Worm (Caenorhabditis elegans) whole organism, L3 larva: Measurements from ENCODE around the gene F47D12.3.

Source experiments
- aly-2 ChIP-seq: fragments of 150-350 bp; optimal IDR thresholded peaks from 2 replicates; lab custom pipeline; 2014; ENCODE audit warnings: missing biosample characterization, missing genetic modification characterization
- ceh-82 ChIP-seq: fragments of 150-350 bp; optimal IDR thresholded peaks from 2 replicates; lab custom pipeline; 2014; ENCODE audit warnings: missing biosample characterization, missing genetic modification characterization
- elt-1 ChIP-seq: fragments of 150-350 bp; optimal IDR thresholded peaks from 2 replicates; lab custom pipeline; 2014; ENCODE audit warnings: missing biosample characterization, missing genetic modification characterization
- fkh-10 ChIP-seq: sonication (generic microtip); optimal IDR thresholded peaks from 2 replicates; lab custom pipeline; 2017; ENCODE audit warnings: missing biosample characterization, missing genetic modification reagents, missing genetic modification characterization
- lin-39 ChIP-seq: fragments of 150-350 bp; optimal IDR thresholded peaks from 2 replicates; lab custom pipeline; 2018; ENCODE audit warnings: missing biosample characterization, missing genetic modification reagents, missing genetic modification characterization
- mdl-1 ChIP-seq: fragments of 150-350 bp; optimal IDR thresholded peaks from 2 replicates; lab custom pipeline; 2014; ENCODE audit warnings: missing biosample characterization, missing genetic modification characterization
- nhr-237 ChIP-seq: fragments of 150-350 bp; optimal IDR thresholded peaks from 2 replicates; lab custom pipeline; 2014; ENCODE audit warnings: missing biosample characterization, missing genetic modification characterization
- nhr-28 ChIP-seq: fragments of 150-350 bp; optimal IDR thresholded peaks from 2 replicates; lab custom pipeline; 2014; ENCODE audit warnings: missing biosample characterization, missing genetic modification characterization
- snpc-4 ChIP-seq: fragments of 150-350 bp; optimal IDR thresholded peaks from 2 replicates; lab custom pipeline; 2014; ENCODE audit warnings: missing biosample characterization, missing genetic modification characterization

DNA sequence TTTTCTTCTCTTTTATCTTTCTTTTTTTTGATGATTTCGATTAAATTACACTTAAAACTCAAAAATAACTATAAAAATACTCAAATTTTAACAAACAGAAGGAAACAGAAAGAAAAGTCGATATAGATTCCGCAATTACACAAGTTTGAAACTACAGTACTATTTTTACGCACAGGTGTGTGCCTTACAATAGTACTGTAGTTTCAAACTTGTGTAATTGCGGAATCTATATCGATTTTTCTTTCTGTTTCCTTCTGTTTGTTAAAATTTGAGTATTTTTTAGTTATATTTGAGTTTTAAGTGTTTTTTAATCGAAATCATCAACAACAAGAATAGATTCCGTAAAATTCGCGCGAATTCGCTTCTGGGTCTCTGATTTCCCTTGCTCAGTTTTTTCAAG is 15.2 kb upstream of the F47D12.3 start:
- TF ChIP-seq aly-2 (tag; lab: Kevin White, UChicago) = no peak
- TF ChIP-seq mdl-1 (tag; lab: Kevin White, UChicago) = no peak
- TF ChIP-seq lin-39 (tag; lab: Kevin White, UChicago) = no peak
- TF ChIP-seq nhr-237 (tag; lab: Kevin White, UChicago) = no peak
- TF ChIP-seq elt-1 = no peak
- TF ChIP-seq nhr-28 = no peak
- TF ChIP-seq ceh-82 (tag; lab: Kevin White, UChicago) = no peak
- TF ChIP-seq fkh-10 (GFP tag; lab: Kevin White, UChicago) = no peak
- TF ChIP-seq snpc-4 (tag; lab: Kevin White, UChicago) = no peak
